Worm (Caenorhabditis elegans) whole organism, L3 larva: ENCODE measurements around the gene fipr-6.

Experiments used
- R02D3.7 ChIP-seq: fragments of 150-350 bp; optimal IDR thresholded peaks from 2 replicates; lab custom pipeline; 2014; ENCODE audit warnings: missing biosample characterization, missing genetic modification characterization
- aly-2 ChIP-seq: fragments of 150-350 bp; optimal IDR thresholded peaks from 2 replicates; lab custom pipeline; 2014; ENCODE audit warnings: missing biosample characterization, missing genetic modification characterization
- ama-1 ChIP-seq: fragments of 150-350 bp; optimal IDR thresholded peaks from 2 replicates; lab custom pipeline; 2018
- ceh-16 ChIP-seq: sonication (generic microtip); optimal IDR thresholded peaks from 2 replicates; lab custom pipeline; 2017; ENCODE audit warnings: missing biosample characterization, missing genetic modification characterization
- ceh-82 ChIP-seq: fragments of 150-350 bp; optimal IDR thresholded peaks from 2 replicates; lab custom pipeline; 2014; ENCODE audit warnings: missing biosample characterization, missing genetic modification characterization
- ceh-9 ChIP-seq: sonication (generic microtip); optimal IDR thresholded peaks from 2 replicates; lab custom pipeline; 2018; ENCODE audit warnings: missing biosample characterization, missing genetic modification characterization
- daf-12 ChIP-seq: fragments of 150-350 bp; optimal IDR thresholded peaks from 2 replicates; lab custom pipeline; 2014; ENCODE audit warnings: missing biosample characterization, missing genetic modification reagents, missing genetic modification characterization
- egl-27 ChIP-seq: sonication (generic microtip); optimal IDR thresholded peaks from 4 replicates; lab custom pipeline; 2017; ENCODE audit warnings: missing biosample characterization, missing genetic modification reagents, missing genetic modification characterization
- egl-5 ChIP-seq: fragments of 150-350 bp; optimal IDR thresholded peaks from 2 replicates; lab custom pipeline; 2017; ENCODE audit warnings: missing biosample characterization, missing genetic modification reagents, missing genetic modification characterization, inconsistent platforms
- elt-2 ChIP-seq: sonication (generic microtip); optimal IDR thresholded peaks from 2 replicates; lab custom pipeline; 2016; ENCODE audit warnings: missing genetic modification reagents, mild to moderate bottlenecking, missing genetic modification characterization, missing compliant biosample characterization
- elt-3 ChIP-seq, 3 experiments: fragments of 150-350 bp in 1 of 3; sonication (generic microtip) in 2 of 3; optimal IDR thresholded peaks; 2 replicates in 2 of 3; 4 replicates in 1 of 3; lab custom pipeline; 2014 to 2017; ENCODE audit warnings: missing biosample characterization in 3 of 3, missing genetic modification characterization in 3 of 3
- eor-1 ChIP-seq, 2 experiments: fragments of 150-350 bp; optimal IDR thresholded peaks; 2 replicates each; lab custom pipeline; 2014 to 2018; ENCODE audit warnings: missing biosample characterization in 2 of 2, missing genetic modification characterization in 2 of 2
- fkh-10 ChIP-seq: sonication (generic microtip); optimal IDR thresholded peaks from 2 replicates; lab custom pipeline; 2017; ENCODE audit warnings: missing biosample characterization, missing genetic modification reagents, missing genetic modification characterization
- fos-1 ChIP-seq: fragments of 150-350 bp; optimal IDR thresholded peaks from 2 replicates; lab custom pipeline; 2014; ENCODE audit warnings: missing biosample characterization, missing genetic modification characterization
- hmg-11 ChIP-seq: sonication (generic microtip); optimal IDR thresholded peaks from 2 replicates; lab custom pipeline; 2016; ENCODE audit warnings: missing genetic modification characterization, missing compliant biosample characterization
- jun-1 ChIP-seq: fragments of 150-350 bp; optimal IDR thresholded peaks from 2 replicates; lab custom pipeline; 2014; ENCODE audit warnings: missing biosample characterization, missing genetic modification reagents, missing genetic modification characterization
- lin-15B ChIP-seq: fragments of 150-350 bp; optimal IDR thresholded peaks from 2 replicates; lab custom pipeline; 2014; ENCODE audit warnings: missing biosample characterization, missing genetic modification characterization
- lin-39 ChIP-seq: fragments of 150-350 bp; optimal IDR thresholded peaks from 2 replicates; lab custom pipeline; 2018; ENCODE audit warnings: missing biosample characterization, missing genetic modification reagents, missing genetic modification characterization
- lsy-12 ChIP-seq: sonication (generic microtip); optimal IDR thresholded peaks from 2 replicates; lab custom pipeline; 2016; ENCODE audit warnings: mild to moderate bottlenecking, missing genetic modification characterization, missing compliant biosample characterization
- mml-1 ChIP-seq: fragments of 150-350 bp; sonication (generic microtip); optimal IDR thresholded peaks from 3 replicates; lab custom pipeline; 2014; ENCODE audit warnings: missing biosample characterization, missing genetic modification characterization
- nfya-1 ChIP-seq: sonication (generic microtip); optimal IDR thresholded peaks from 2 replicates; lab custom pipeline; 2017; ENCODE audit warnings: missing genetic modification characterization, mild to moderate bottlenecking, missing compliant biosample characterization, antibody characterized with exemption, moderate library complexity; ENCODE audit not compliant: insufficient read depth
- nhr-11 ChIP-seq: fragments of 150-350 bp; optimal IDR thresholded peaks from 2 replicates; lab custom pipeline; 2014; ENCODE audit warnings: missing biosample characterization, missing genetic modification characterization
- nhr-12 ChIP-seq: fragments of 150-350 bp; optimal IDR thresholded peaks from 2 replicates; lab custom pipeline; 2014; ENCODE audit warnings: missing biosample characterization, missing genetic modification characterization
- nhr-237 ChIP-seq: fragments of 150-350 bp; optimal IDR thresholded peaks from 2 replicates; lab custom pipeline; 2014; ENCODE audit warnings: missing biosample characterization, missing genetic modification characterization
- nhr-25 ChIP-seq: sonication (generic microtip); optimal IDR thresholded peaks from 2 replicates; lab custom pipeline; 2017; ENCODE audit warnings: missing biosample characterization, missing genetic modification characterization
- nhr-28 ChIP-seq: fragments of 150-350 bp; optimal IDR thresholded peaks from 2 replicates; lab custom pipeline; 2014; ENCODE audit warnings: missing biosample characterization, missing genetic modification characterization
- nhr-43 ChIP-seq: sonication (generic microtip); optimal IDR thresholded peaks from 2 replicates; lab custom pipeline; 2016; ENCODE audit warnings: mild to moderate bottlenecking, missing genetic modification characterization, missing compliant biosample characterization; ENCODE audit not compliant: poor library complexity, severe bottlenecking
- nhr-67 ChIP-seq: fragments of 150-350 bp; optimal IDR thresholded peaks from 2 replicates; lab custom pipeline; 2014; ENCODE audit warnings: missing biosample characterization, missing genetic modification characterization
- nhr-76 ChIP-seq: fragments of 150-350 bp; sonication (generic microtip); optimal IDR thresholded peaks from 5 replicates; lab custom pipeline; 2014; ENCODE audit warnings: missing biosample characterization, missing genetic modification characterization
- pha-4 ChIP-seq: fragments of 150-350 bp; optimal IDR thresholded peaks from 2 replicates; lab custom pipeline; 2014; ENCODE audit warnings: missing biosample characterization, missing genetic modification reagents, missing genetic modification characterization
- sea-2 ChIP-seq: fragments of 150-350 bp; sonication (generic microtip); optimal IDR thresholded peaks from 4 replicates; lab custom pipeline; 2014; ENCODE audit warnings: missing biosample characterization, missing genetic modification reagents, missing genetic modification characterization
- skn-1 ChIP-seq: fragments of 150-350 bp; optimal IDR thresholded peaks from 2 replicates; lab custom pipeline; 2014; ENCODE audit warnings: missing biosample characterization, missing genetic modification characterization
- snpc-4 ChIP-seq: fragments of 150-350 bp; optimal IDR thresholded peaks from 2 replicates; lab custom pipeline; 2014; ENCODE audit warnings: missing biosample characterization, missing genetic modification characterization
- tbx-2 ChIP-seq: sonication (generic microtip); optimal IDR thresholded peaks from 2 replicates; lab custom pipeline; 2016; ENCODE audit warnings: mild to moderate bottlenecking, missing genetic modification characterization, missing compliant biosample characterization
- unc-39 ChIP-seq: sonication (generic microtip); optimal IDR thresholded peaks from 4 replicates; lab custom pipeline; 2017; ENCODE audit warnings: missing biosample characterization, missing genetic modification characterization
- unc-62 ChIP-seq: fragments of 150-350 bp; sonication (generic microtip); optimal IDR thresholded peaks from 4 replicates; lab custom pipeline; 2014; ENCODE audit warnings: missing biosample characterization, missing genetic modification reagents, missing genetic modification characterization
- zag-1 ChIP-seq: fragments of 150-350 bp; optimal IDR thresholded peaks from 2 replicates; lab custom pipeline; 2014; ENCODE audit warnings: missing biosample characterization, missing genetic modification characterization
- ztf-11 ChIP-seq: fragments of 150-350 bp; optimal IDR thresholded peaks from 2 replicates; lab custom pipeline; 2014; ENCODE audit warnings: missing biosample characterization, missing genetic modification characterization
- ztf-4 ChIP-seq: fragments of 150-350 bp; optimal IDR thresholded peaks from 2 replicates; lab custom pipeline; 2014; ENCODE audit warnings: missing biosample characterization, missing genetic modification characterization

fipr-6 gene

ce11 chrV:10238665-10239064, 7.6 kb downstream of the fipr-6 start, which contains the start of gene fubl-1 (continued):
- TF ChIP-seq aly-2: no peak
- TF ChIP-seq eor-1 (tag; optimal IDR thresholded peaks at IDR 0.05; lab: Kevin White, UChicago): no peak
- no peak for TF ChIP-seq R02D3.7 (tag; lab: Kevin White, UChicago)
- TF ChIP-seq ama-1 (lab: Kevin White, UChicago): peak; percentile 39
- TF ChIP-seq fkh-10: no peak
- no peak for TF ChIP-seq mml-1 (tag; lab: Kevin White, UChicago)
- no peak for TF ChIP-seq nhr-25
- TF ChIP-seq elt-3 (tag; optimal IDR thresholded peaks at IDR 0.05; lab: Kevin White, UChicago): no peak
- no peak for TF ChIP-seq ceh-82 (tag; lab: Kevin White, UChicago)
- no peak for TF ChIP-seq nhr-76 (tag; lab: Kevin White, UChicago)
- peak; percentile 9 for TF ChIP-seq hmg-11 (tag; lab: Kevin White, UChicago)
- no peak for TF ChIP-seq ceh-9 (tag; lab: Kevin White, UChicago)
- no peak for TF ChIP-seq nhr-11
- no peak for TF ChIP-seq skn-1 (tag; lab: Kevin White, UChicago)
- peak; percentile 61 for TF ChIP-seq lin-39 (tag; lab: Kevin White, UChicago)
- no peak for TF ChIP-seq ceh-16 (tag; lab: Kevin White, UChicago)
- no peak for TF ChIP-seq jun-1 (tag; lab: Kevin White, UChicago)

- TF ChIP-seq lsy-12 (tag; lab: Kevin White, UChicago) (no peak), ceh-16 (tag; lab: Kevin White, UChicago) (no peak), zag-1 (no peak), nhr-67 (tag; lab: Kevin White, UChicago) (no peak), jun-1 (tag; lab: Kevin White, UChicago) (no peak), nhr-43 (tag; lab: Kevin White, UChicago) (no peak), fos-1 (tag; lab: Kevin White, UChicago) (no peak), egl-27 (tag; lab: Kevin White, UChicago) (no peak), snpc-4 (tag; lab: Kevin White, UChicago) (no peak), tbx-2 (tag; lab: Kevin White, UChicago) (no peak), mml-1 (tag; lab: Kevin White, UChicago) (no peak), nhr-11 (no peak), nfya-1 (no peak), lin-15B (tag; lab: Kevin White, UChicago) (no peak), ceh-82 (tag; lab: Kevin White, UChicago) (no peak)
Observed at ce11 chrV:10239861-10240260, 8.8 kb downstream of the fipr-6 start, which contains the start of gene fipr-8. Gene fipr-8, minus strand, starts transcription at chrV:10239961.

- TF ChIP-seq sea-2 (GFP tag; lab: Kevin White, UChicago) (no peak), daf-12 (tag; lab: Kevin White, UChicago) (no peak), nhr-12 (no peak), egl-5 (tag; lab: Kevin White, UChicago) (no peak), ceh-82 (tag; lab: Kevin White, UChicago) (no peak), ztf-11 (tag; lab: Kevin White, UChicago) (no peak), R02D3.7 (tag; lab: Kevin White, UChicago) (no peak), mml-1 (tag; lab: Kevin White, UChicago) (no peak), nhr-237 (tag; lab: Kevin White, UChicago) (no peak), unc-39 (tag; lab: Kevin White, UChicago) (no peak), pha-4 (tag; lab: Kevin White, UChicago) (no peak), tbx-2 (tag; lab: Kevin White, UChicago) (no peak), ceh-16 (tag; lab: Kevin White, UChicago) (no peak)
Observed at ce11 chrV:10241121-10241803, 10.2 kb downstream of the fipr-6 start, which contains the start of the genes C12D8.21 and col-148. Gene C12D8.21, minus strand, starts transcription at chrV:10241188. Gene col-148, plus strand, starts transcription at chrV:10241753.

- no peak for TF ChIP-seq hmg-11 (tag; lab: Kevin White, UChicago)
- TF ChIP-seq snpc-4 (tag; lab: Kevin White, UChicago): no peak
- no peak for TF ChIP-seq unc-62 (GFP tag; lab: Kevin White, UChicago)
- TF ChIP-seq lin-15B (tag; lab: Kevin White, UChicago): no peak
- TF ChIP-seq pha-4 (tag; lab: Kevin White, UChicago): no peak
- no peak for TF ChIP-seq ceh-9 (tag; lab: Kevin White, UChicago)
- TF ChIP-seq zag-1: no peak
- no peak for TF ChIP-seq lsy-12 (tag; lab: Kevin White, UChicago)
- no peak for TF ChIP-seq fkh-10
- no peak for TF ChIP-seq ztf-4 (tag; lab: Kevin White, UChicago)
- no peak for TF ChIP-seq tbx-2 (tag; lab: Kevin White, UChicago)
- TF ChIP-seq eor-1 (tag; optimal IDR thresholded peaks at IDR 0.05; lab: Kevin White, UChicago): no peak
- TF ChIP-seq daf-12 (tag; lab: Kevin White, UChicago): no peak
- no peak for TF ChIP-seq elt-2 (tag; lab: Kevin White, UChicago)
- no peak for TF ChIP-seq elt-3 (tag; optimal IDR thresholded peaks at IDR 0.05; lab: Kevin White, UChicago)
- no peak for TF ChIP-seq jun-1 (tag; lab: Kevin White, UChicago)
- no peak for TF ChIP-seq nhr-28 (tag; lab: Kevin White, UChicago)
- TF ChIP-seq nfya-1: no peak
Observed at ce11 chrV:10243105-10243504, 12.1 kb downstream of the fipr-6 start, which contains the start of gene C12D8.9. Gene C12D8.9, minus strand, starts transcription at chrV:10243205.
